Worm (Caenorhabditis elegans): ENCODE measurements around the gene R08A2.2.

R08A2.2 gene

DNA sequence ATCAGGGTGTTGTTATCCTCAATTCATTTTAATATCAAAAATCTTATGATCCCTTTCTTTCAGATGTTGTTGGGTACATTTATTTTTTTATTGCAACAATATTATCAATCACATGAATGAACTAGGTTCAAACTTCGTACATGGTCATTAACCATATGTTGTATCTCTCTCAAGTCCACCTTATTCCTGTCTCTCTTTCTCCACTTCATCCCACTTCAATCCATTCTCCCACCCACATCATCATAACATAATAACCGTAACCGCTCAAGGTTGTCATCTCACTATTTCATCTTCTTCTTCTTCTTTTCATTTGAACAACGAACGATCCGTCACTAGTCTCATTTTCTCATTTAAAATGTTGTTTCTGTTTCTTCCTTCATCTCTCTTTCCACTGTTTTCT, 9.9 kb upstream of the R08A2.2 start:
- TF ChIP-seq nhr-237 (tag; optimal IDR thresholded peaks at IDR 0.05) = no peak
- no peak for TF ChIP-seq lin-13 (tag; optimal IDR thresholded peaks at IDR 0.05)
- no peak for TF ChIP-seq blmp-1 (tag; optimal IDR thresholded peaks at IDR 0.05)
- no peak for TF ChIP-seq ceh-43 (GFP tag; optimal IDR thresholded peaks at IDR 0.05)
- no peak for TF ChIP-seq zip-8 (tag; optimal IDR thresholded peaks at IDR 0.05)
- no peak for TF ChIP-seq ces-1 (GFP tag; optimal IDR thresholded peaks at IDR 0.05)
- TF ChIP-seq snpc-4 (tag; optimal IDR thresholded peaks at IDR 0.05) = no peak
- no peak for TF ChIP-seq nhr-28 (tag; optimal IDR thresholded peaks at IDR 0.05)
- TF ChIP-seq nhr-76 (tag; optimal IDR thresholded peaks at IDR 0.05) = no peak
- no peak for TF ChIP-seq lin-32 (GFP tag; optimal IDR thresholded peaks at IDR 0.05)
- no peak for TF ChIP-seq tbx-8 (GFP tag; optimal IDR thresholded peaks at IDR 0.05)
- TF ChIP-seq lsy-2 (tag; optimal IDR thresholded peaks at IDR 0.05) = no peak
- TF ChIP-seq pha-4 (tag; optimal IDR thresholded peaks at IDR 0.05) = no peak
- TF ChIP-seq sem-2 (GFP tag; optimal IDR thresholded peaks at IDR 0.05) = no peak
- no peak for TF ChIP-seq hlh-1 (tag; optimal IDR thresholded peaks at IDR 0.05)

ce11 chrV:14723020-14723419, 7.5 kb upstream of the R08A2.2 start, which contains the start of gene R08A2.7:
TSS of gene R08A2.7 (plus strand) at chrV:14723320.
- TF ChIP-seq ceh-39 (tag; optimal IDR thresholded peaks at IDR 0.05) = no peak
- TF ChIP-seq M03D4.4 (tag; optimal IDR thresholded peaks at IDR 0.05) = no peak
- TF ChIP-seq ham-2 (GFP tag; optimal IDR thresholded peaks at IDR 0.05) = no peak
- no peak for TF ChIP-seq ces-1 (GFP tag; optimal IDR thresholded peaks at IDR 0.05)
- TF ChIP-seq tbx-8 (GFP tag; optimal IDR thresholded peaks at IDR 0.05) = no peak
- TF ChIP-seq pha-4 (tag; optimal IDR thresholded peaks at IDR 0.05) = no peak
- TF ChIP-seq nhr-76 (tag; optimal IDR thresholded peaks at IDR 0.05) = no peak
- no peak for TF ChIP-seq nhr-12 (tag; optimal IDR thresholded peaks at IDR 0.05)
- TF ChIP-seq elt-3 (tag; optimal IDR thresholded peaks at IDR 0.05) = no peak
- no peak for TF ChIP-seq blmp-1 (tag; optimal IDR thresholded peaks at IDR 0.05)
- no peak for TF ChIP-seq mab-5 (tag; optimal IDR thresholded peaks at IDR 0.05)
- TF ChIP-seq nhr-28 (tag; optimal IDR thresholded peaks at IDR 0.05) = no peak
- no peak for TF ChIP-seq elt-1 (tag; optimal IDR thresholded peaks at IDR 0.05; ENCODE audit: borderline replicate concordance, insufficient read depth)
- no peak for TF ChIP-seq mls-2 (tag; optimal IDR thresholded peaks at IDR 0.05)
- TF ChIP-seq ceh-43 (GFP tag; optimal IDR thresholded peaks at IDR 0.05) = no peak

DNA sequence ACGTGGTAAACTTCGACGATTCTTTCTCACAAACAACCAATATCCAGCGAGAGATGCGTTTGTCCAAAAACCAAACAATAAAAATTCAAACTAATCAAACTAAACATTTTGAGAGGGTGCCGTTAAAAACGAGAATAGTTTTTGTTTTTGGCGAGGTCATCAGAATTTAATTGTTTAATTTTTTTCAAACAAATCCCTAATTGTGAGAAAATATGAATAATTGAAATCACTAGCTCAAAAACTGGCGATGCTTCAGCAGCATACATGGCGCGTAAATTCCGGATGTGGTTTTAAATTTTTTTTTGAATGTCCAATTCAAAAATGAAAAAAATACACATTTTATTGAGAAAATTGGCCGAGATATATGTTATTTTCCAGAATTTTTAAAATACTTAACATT, 4.0 kb upstream of the R08A2.2 start, which contains the start of gene R08A2.1:
Gene R08A2.1 (minus strand): TSS at position 101 of the 400 bp plus-strand sequence.
- no peak for TF ChIP-seq nhr-28 (tag; optimal IDR thresholded peaks at IDR 0.05)
- no peak for TF ChIP-seq sptf-1 (tag; optimal IDR thresholded peaks at IDR 0.05)
- TF ChIP-seq lin-32 (GFP tag; optimal IDR thresholded peaks at IDR 0.05) = no peak
- TF ChIP-seq pha-4 (tag; optimal IDR thresholded peaks at IDR 0.05) = no peak
- TF ChIP-seq tbx-8 (GFP tag; optimal IDR thresholded peaks at IDR 0.05) = no peak
- TF ChIP-seq nhr-76 (tag; optimal IDR thresholded peaks at IDR 0.05) = no peak
- TF ChIP-seq ham-2 (GFP tag; optimal IDR thresholded peaks at IDR 0.05) = no peak
- no peak for TF ChIP-seq sem-2 (GFP tag; optimal IDR thresholded peaks at IDR 0.05)
- TF ChIP-seq zip-8 (tag; optimal IDR thresholded peaks at IDR 0.05) = no peak
- TF ChIP-seq mls-2 (tag; optimal IDR thresholded peaks at IDR 0.05) = no peak
- no peak for TF ChIP-seq mep-1 (tag; optimal IDR thresholded peaks at IDR 0.05)
- no peak for TF ChIP-seq hlh-1 (tag; optimal IDR thresholded peaks at IDR 0.05)

ce11 chrV:14716114-14716513, 606 bp upstream of the R08A2.2 start, which contains the start of gene fbxa-147:
TSS of gene fbxa-147 (plus strand) at chrV:14716499.
- no peak for TF ChIP-seq flh-1 (GFP tag; optimal IDR thresholded peaks at IDR 0.05)
- no peak for TF ChIP-seq sem-2 (GFP tag; optimal IDR thresholded peaks at IDR 0.05)
- TF ChIP-seq nhr-28 (tag; optimal IDR thresholded peaks at IDR 0.05) = no peak
- TF ChIP-seq bed-3 (GFP tag; optimal IDR thresholded peaks at IDR 0.05) = no peak
- TF ChIP-seq nhr-237 (tag; optimal IDR thresholded peaks at IDR 0.05) = no peak
- no peak for TF ChIP-seq elt-1 (tag; optimal IDR thresholded peaks at IDR 0.05; ENCODE audit: borderline replicate concordance, insufficient read depth)
- TF ChIP-seq ces-1 (GFP tag; optimal IDR thresholded peaks at IDR 0.05) = no peak
- TF ChIP-seq unc-120 (tag; optimal IDR thresholded peaks at IDR 0.05; ENCODE audit: poor library complexity, severe bottlenecking) = no peak
- TF ChIP-seq cnd-1 (tag; optimal IDR thresholded peaks at IDR 0.05) = no peak
- no peak for TF ChIP-seq unc-39 (tag; optimal IDR thresholded peaks at IDR 0.05)
- no peak for TF ChIP-seq blmp-1 (tag; optimal IDR thresholded peaks at IDR 0.05)
- TF ChIP-seq nhr-12 (tag; optimal IDR thresholded peaks at IDR 0.05) = no peak
- TF ChIP-seq ztf-11 (tag; optimal IDR thresholded peaks at IDR 0.05) = no peak
- no peak for TF ChIP-seq nhr-76 (tag; optimal IDR thresholded peaks at IDR 0.05)
- TF ChIP-seq ceh-83 (GFP tag; optimal IDR thresholded peaks at IDR 0.05) = no peak
- TF ChIP-seq nhr-2 (tag; optimal IDR thresholded peaks at IDR 0.05) = no peak
- no peak for TF ChIP-seq mep-1 (tag; optimal IDR thresholded peaks at IDR 0.05)
- TF ChIP-seq hlh-1 (tag; optimal IDR thresholded peaks at IDR 0.05) = no peak
